Worm (Caenorhabditis elegans): ENCODE measurements around the gene acp-5.

DNA sequence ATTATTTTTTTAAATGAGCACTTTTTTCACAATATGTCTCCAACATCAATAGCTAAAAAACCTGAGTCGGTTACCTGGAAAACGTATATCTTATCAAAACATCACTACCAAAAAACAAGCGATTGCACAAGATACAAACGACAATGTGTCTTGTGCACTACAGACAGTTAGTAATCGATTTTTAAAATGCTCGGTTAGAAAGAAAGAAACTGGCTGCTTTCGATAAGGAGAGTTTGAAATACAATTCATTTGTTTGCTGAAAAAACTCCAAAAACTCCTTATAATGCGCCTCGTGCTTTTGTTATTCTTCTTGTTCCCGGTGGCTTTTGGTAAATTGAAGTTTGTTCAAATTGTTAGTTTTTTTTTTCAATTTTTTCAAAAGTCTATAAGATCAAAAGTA, at the start of gene acp-5:
- TF ChIP-seq mab-5 (tag; optimal IDR thresholded peaks at IDR 0.05) = no peak
- no peak for TF ChIP-seq elt-1 (tag; optimal IDR thresholded peaks at IDR 0.05)
- no peak for TF ChIP-seq lin-13 (GFP tag; optimal IDR thresholded peaks at IDR 0.05)
- TF ChIP-seq lsy-2 (tag; optimal IDR thresholded peaks at IDR 0.05) = no peak
- TF ChIP-seq R02D3.7 (tag; optimal IDR thresholded peaks at IDR 0.05) = no peak
- TF ChIP-seq elt-3 (tag; optimal IDR thresholded peaks at IDR 0.05) = no peak
- TF ChIP-seq nhr-23 (tag; optimal IDR thresholded peaks at IDR 0.05) = no peak
- no peak for TF ChIP-seq nhr-12 (tag; optimal IDR thresholded peaks at IDR 0.05)
- no peak for TF ChIP-seq ama-1 (optimal IDR thresholded peaks at IDR 0.05)
- no peak for TF ChIP-seq nhr-77 (tag; optimal IDR thresholded peaks at IDR 0.05)

All from whole organism, L2 larva.